Fruit fly (Drosophila melanogaster) whole organism, embryonic: Measurements from ENCODE around the gene Shmt.

Experiments
- Atf6 ChIP-seq: fragments of 200-800 bp; sonication (Bioruptor generic); IDR thresholded peaks from 2 replicates; pipeline ENCODE4 v1.3.6; 2022; ENCODE audit warnings: missing biosample characterization, missing genetic modification characterization
- CG13624 ChIP-seq: fragments of 200-800 bp; sonication (Bioruptor generic); optimal IDR thresholded peaks from 2 replicates; lab custom pipeline; 2016; ENCODE audit warnings: missing biosample characterization, missing genetic modification characterization
- CG14441 ChIP-seq: fragments of 200-800 bp; sonication (Bioruptor generic); IDR thresholded peaks from 2 replicates; pipeline ENCODE4 v1.3.6; 2022; ENCODE audit warnings: missing biosample characterization, missing genetic modification characterization
- CG15269 ChIP-seq: fragments of 200-800 bp; sonication (Bioruptor generic); optimal IDR thresholded peaks from 2 replicates; lab custom pipeline; 2018; ENCODE audit warnings: missing biosample characterization, mild to moderate bottlenecking, missing genetic modification characterization, moderate library complexity
- CG16815 ChIP-seq: fragments of 200-800 bp; sonication (Bioruptor generic); optimal IDR thresholded peaks from 3 replicates; lab custom pipeline; 2017; ENCODE audit warnings: missing biosample characterization, mild to moderate bottlenecking, missing genetic modification characterization
- CG3281 ChIP-seq: fragments of 200-800 bp; sonication (Bioruptor generic); optimal IDR thresholded peaks from 3 replicates; lab custom pipeline; 2017; ENCODE audit warnings: missing biosample characterization, mild to moderate bottlenecking, missing genetic modification characterization
- CG3407 ChIP-seq: fragments of 200-800 bp; sonication (Bioruptor generic); optimal IDR thresholded peaks from 2 replicates; lab custom pipeline; 2018; ENCODE audit warnings: missing biosample characterization, mild to moderate bottlenecking, missing genetic modification characterization
- CG34224 ChIP-seq: fragments of 200-800 bp; sonication (Bioruptor generic); IDR thresholded peaks from 3 replicates; pipeline ENCODE4 v1.3.6; 2022; ENCODE audit warnings: missing biosample characterization, missing genetic modification characterization; ENCODE audit not compliant: partially characterized antibody
- CG3838 ChIP-seq: fragments of 200-800 bp; sonication (Bioruptor generic); optimal IDR thresholded peaks from 3 replicates; lab custom pipeline; 2016; ENCODE audit warnings: missing biosample characterization, missing genetic modification characterization
- CG5245 ChIP-seq: fragments of 200-800 bp; sonication (Bioruptor generic); optimal IDR thresholded peaks from 3 replicates; lab custom pipeline; 2016; ENCODE audit warnings: missing biosample characterization, missing genetic modification characterization
- CG5953 ChIP-seq: fragments of 200-800 bp; sonication (Bioruptor generic); IDR thresholded peaks from 2 replicates; pipeline ENCODE4 v1.3.6; 2022; ENCODE audit warnings: missing biosample characterization, missing genetic modification characterization
- CG6654 ChIP-seq: fragments of 200-800 bp; sonication (Bioruptor generic); optimal IDR thresholded peaks from 2 replicates; lab custom pipeline; 2017; ENCODE audit warnings: missing biosample characterization, mild to moderate bottlenecking, missing genetic modification characterization
- CG6689 ChIP-seq: fragments of 200-800 bp; sonication (Bioruptor generic); IDR thresholded peaks from 2 replicates; pipeline ENCODE4 v1.3.6; 2022; ENCODE audit warnings: missing biosample characterization, missing genetic modification characterization
- CG7839 ChIP-seq: fragments of 200-800 bp; sonication (Bioruptor generic); optimal IDR thresholded peaks from 3 replicates; lab custom pipeline; 2018; ENCODE audit warnings: missing biosample characterization, mild to moderate bottlenecking, missing genetic modification characterization, moderate library complexity
- CG7963 ChIP-seq: fragments of 200-800 bp; sonication (Bioruptor generic); IDR thresholded peaks from 3 replicates; pipeline ENCODE4 v1.3.6; 2022; ENCODE audit warnings: missing biosample characterization, missing genetic modification characterization; ENCODE audit not compliant: partially characterized antibody
- CG8089 ChIP-seq: fragments of 200-800 bp; sonication (Bioruptor generic); optimal IDR thresholded peaks from 3 replicates; lab custom pipeline; 2016; ENCODE audit warnings: missing biosample characterization, missing genetic modification characterization
- CG8359 ChIP-seq: fragments of 200-800 bp; sonication (Bioruptor generic); optimal IDR thresholded peaks from 2 replicates; lab custom pipeline; 2017; ENCODE audit warnings: missing biosample characterization, mild to moderate bottlenecking, missing genetic modification characterization, borderline replicate concordance
- CG8765 ChIP-seq: fragments of 200-800 bp; sonication (Bioruptor generic); IDR thresholded peaks from 2 replicates; pipeline ENCODE4 v1.3.6; 2022; ENCODE audit warnings: missing biosample characterization, missing genetic modification characterization
- CG9876 ChIP-seq: fragments of 200-800 bp; sonication (Bioruptor generic); optimal IDR thresholded peaks from 2 replicates; lab custom pipeline; 2016; ENCODE audit warnings: missing biosample characterization, missing genetic modification characterization
- CG9932 ChIP-seq: fragments of 200-800 bp; sonication (Bioruptor generic); IDR thresholded peaks from 2 replicates; pipeline ENCODE4 v1.3.6; 2022; ENCODE audit warnings: missing biosample characterization, missing genetic modification characterization
- Camta ChIP-seq: fragments of 200-800 bp; sonication (Bioruptor generic); optimal IDR thresholded peaks from 2 replicates; lab custom pipeline; 2016; ENCODE audit warnings: missing biosample characterization, missing genetic modification characterization
- D19A ChIP-seq: fragments of 200-800 bp; optimal IDR thresholded peaks from 3 replicates; lab custom pipeline; 2019; ENCODE audit warnings: missing biosample characterization, mild to moderate bottlenecking, missing genetic modification characterization, moderate library complexity
- Dfd ChIP-seq, 2 experiments: fragments of >200 bp; optimal IDR thresholded peaks; 2 replicates each; lab custom pipeline; 2017; ENCODE audit warnings: missing biosample characterization in 2 of 2, missing genetic modification characterization in 2 of 2
- Dip2 ChIP-seq: fragments of 200-800 bp; sonication (Bioruptor generic); IDR thresholded peaks from 2 replicates; pipeline ENCODE4 v1.3.6; 2022; ENCODE audit warnings: missing biosample characterization, missing genetic modification characterization
- HHEX ChIP-seq: fragments of 200-800 bp; sonication (Bioruptor generic); optimal IDR thresholded peaks from 3 replicates; lab custom pipeline; 2017; ENCODE audit warnings: missing biosample characterization, mild to moderate bottlenecking, missing genetic modification characterization, missing genetic modification reagents
- HLH4C ChIP-seq: fragments of 200-800 bp; sonication (Bioruptor generic); IDR thresholded peaks from 3 replicates; pipeline ENCODE4 v1.3.6; 2022; ENCODE audit warnings: missing biosample characterization, missing genetic modification characterization; ENCODE audit not compliant: partially characterized antibody
- Mrtf ChIP-seq: fragments of 200-800 bp; sonication (Bioruptor generic); IDR thresholded peaks from 3 replicates; pipeline ENCODE4 v1.3.6; 2022; ENCODE audit warnings: missing biosample characterization, missing genetic modification characterization
- Nf-YB ChIP-seq: fragments of 200-800 bp; sonication (Bioruptor generic); optimal IDR thresholded peaks from 3 replicates; lab custom pipeline; 2019; ENCODE audit warnings: missing biosample characterization, mild to moderate bottlenecking, missing genetic modification characterization, moderate library complexity
- Ptx1 ChIP-seq: fragments of 200-800 bp; sonication (Bioruptor generic); IDR thresholded peaks from 2 replicates; pipeline ENCODE4 v1.3.6; 2022; ENCODE audit warnings: missing biosample characterization, missing genetic modification characterization
- Ravus ChIP-seq: fragments of 200-800 bp; sonication (Bioruptor generic); IDR thresholded peaks from 2 replicates; pipeline ENCODE4 v1.3.6; 2022; ENCODE audit warnings: missing biosample characterization, missing genetic modification characterization
- Sry-δ ChIP-seq: fragments of 200-800 bp; sonication (Bioruptor generic); optimal IDR thresholded peaks from 2 replicates; lab custom pipeline; 2016; ENCODE audit warnings: missing biosample characterization, missing genetic modification characterization
- bbx ChIP-seq: fragments of 200-800 bp; sonication (Bioruptor generic); IDR thresholded peaks from 2 replicates; pipeline ENCODE4 v1.3.6; 2022; ENCODE audit warnings: missing biosample characterization, missing genetic modification characterization; ENCODE audit not compliant: partially characterized antibody
- crol ChIP-seq: fragments of 200-800 bp; sonication (Bioruptor generic); IDR thresholded peaks from 2 replicates; pipeline ENCODE4 v1.3.6; 2022; ENCODE audit warnings: missing biosample characterization, missing genetic modification characterization
- en ChIP-seq: fragments of 200-800 bp; sonication (Bioruptor generic); optimal IDR thresholded peaks from 2 replicates; lab custom pipeline; 2016; ENCODE audit warnings: missing biosample characterization, missing genetic modification characterization
- esg ChIP-seq: fragments of 200-800 bp; sonication (Bioruptor generic); conservative IDR thresholded peaks from 2 replicates; pipeline ENCODE4 v1.3.6; 2022; ENCODE audit warnings: missing biosample characterization, missing genetic modification characterization
- ewg ChIP-seq: fragments of 200-800 bp; sonication (Bioruptor generic); optimal IDR thresholded peaks from 3 replicates; lab custom pipeline; 2017; ENCODE audit warnings: mild to moderate bottlenecking, missing biosample characterization, missing genetic modification reagents, missing genetic modification characterization
- gcm ChIP-seq: fragments of 200-800 bp; sonication (Bioruptor generic); optimal IDR thresholded peaks from 2 replicates; lab custom pipeline; 2019; ENCODE audit warnings: missing biosample characterization, mild to moderate bottlenecking, missing genetic modification characterization, moderate library complexity
- grau ChIP-seq: fragments of 200-800 bp; optimal IDR thresholded peaks from 3 replicates; lab custom pipeline; 2019; ENCODE audit warnings: missing biosample characterization, mild to moderate bottlenecking, missing genetic modification characterization, moderate library complexity
- mam ChIP-seq: fragments of 200-800 bp; sonication (Bioruptor generic); optimal IDR thresholded peaks from 3 replicates; lab custom pipeline; 2016; ENCODE audit warnings: missing biosample characterization, missing genetic modification characterization
- nom ChIP-seq: fragments of 200-800 bp; sonication (Bioruptor generic); optimal IDR thresholded peaks from 2 replicates; lab custom pipeline; 2017; ENCODE audit warnings: missing biosample characterization, missing genetic modification characterization, mild to moderate bottlenecking, moderate library complexity, missing genetic modification reagents
- peb ChIP-seq: fragments of 200-800 bp; sonication (Bioruptor generic); IDR thresholded peaks from 2 replicates; pipeline ENCODE4 v1.3.6; 2022; ENCODE audit warnings: missing biosample characterization, missing genetic modification characterization
- pita ChIP-seq: fragments of 200-800 bp; sonication (Bioruptor generic); optimal IDR thresholded peaks from 2 replicates; lab custom pipeline; 2017; ENCODE audit warnings: missing biosample characterization, mild to moderate bottlenecking, missing genetic modification characterization
- pum ChIP-seq: fragments of 200-800 bp; sonication (Bioruptor generic); optimal IDR thresholded peaks from 2 replicates; lab custom pipeline; 2016; ENCODE audit warnings: missing biosample characterization, missing genetic modification characterization
- salm ChIP-seq: fragments of 200-800 bp; sonication (Bioruptor generic); optimal IDR thresholded peaks from 2 replicates; lab custom pipeline; 2018; ENCODE audit warnings: missing biosample characterization, mild to moderate bottlenecking, missing genetic modification characterization
- slp2 ChIP-seq: fragments of 200-800 bp; sonication (Bioruptor generic); optimal IDR thresholded peaks from 2 replicates; lab custom pipeline; 2016; ENCODE audit warnings: missing biosample characterization, missing genetic modification characterization
- sug ChIP-seq: fragments of 200-800 bp; optimal IDR thresholded peaks from 2 replicates; lab custom pipeline; 2019; ENCODE audit warnings: missing biosample characterization, mild to moderate bottlenecking, missing genetic modification characterization, moderate library complexity
- tio ChIP-seq: fragments of 200-800 bp; sonication (Bioruptor generic); optimal IDR thresholded peaks from 2 replicates; lab custom pipeline; 2017; ENCODE audit warnings: missing biosample characterization, missing genetic modification characterization, inconsistent platforms
- vfl ChIP-seq: fragments of 200-800 bp; sonication (Bioruptor generic); optimal IDR thresholded peaks from 2 replicates; lab custom pipeline; 2016; ENCODE audit warnings: missing biosample characterization, missing genetic modification characterization
- wek ChIP-seq: fragments of 200-800 bp; sonication (Bioruptor generic); optimal IDR thresholded peaks from 3 replicates; lab custom pipeline; 2018; ENCODE audit warnings: missing biosample characterization, mild to moderate bottlenecking, missing genetic modification characterization, moderate library complexity
- z ChIP-seq: fragments of 200-800 bp; sonication (Bioruptor generic); IDR thresholded peaks from 3 replicates; pipeline ENCODE4 v1.3.6; 2022; ENCODE audit warnings: missing biosample characterization, missing genetic modification characterization

The Shmt gene

DNA sequence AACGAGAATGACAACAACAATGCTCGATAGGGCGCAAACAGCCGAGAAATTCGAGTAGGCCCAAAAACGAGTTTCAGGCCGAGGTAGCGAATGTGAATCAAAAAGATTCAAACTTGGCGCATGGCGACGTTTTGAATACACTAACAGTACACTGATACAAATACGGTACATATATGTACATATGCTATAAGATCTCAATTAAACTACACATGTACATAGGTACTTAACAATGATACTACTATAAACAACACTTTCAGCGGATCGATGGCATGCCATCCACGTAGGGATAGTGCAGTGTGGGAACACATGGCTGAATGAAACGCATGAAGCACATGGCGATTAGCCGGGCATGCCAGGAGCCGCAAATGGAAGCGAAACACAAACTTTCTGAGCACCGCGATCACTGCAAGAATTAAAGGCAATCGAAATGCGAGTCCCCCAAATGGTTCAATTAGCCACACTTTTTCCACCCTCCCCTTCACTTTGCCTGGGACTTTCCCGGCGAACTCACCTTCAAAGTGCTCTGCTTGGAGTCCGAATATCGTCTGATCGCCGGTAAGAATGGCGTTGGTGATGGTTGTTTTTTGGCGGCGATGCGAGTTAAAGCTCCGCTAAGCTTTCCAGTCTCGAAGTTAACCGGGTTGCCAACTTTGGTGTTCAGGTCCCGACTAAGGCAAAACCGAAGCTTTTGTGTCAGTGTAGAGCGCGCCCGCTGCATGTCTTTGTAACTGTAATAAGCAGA lies 674 bp downstream of the Shmt start (continued):
- TF ChIP-seq nom (GFP tag; lab: Kevin White, UChicago) (peak; percentile 44), z (GFP tag; lab: Robert Waterston, UW) (no peak), bbx (GFP tag; lab: Robert Waterston, UW) (peak; percentile 47; the same call in 1 of the 2 replicates), tio (no peak), CG3407 (GFP tag; lab: Kevin White, UChicago) (no peak), Dfd (GFP tag; optimal IDR thresholded peaks at IDR 0.05; lab: Kevin White, UChicago) (no peak), en (no peak), CG16815 (no peak), Ravus (no peak), CG8089 (GFP tag; lab: Kevin White, UChicago) (peak; percentile 7), CG13624 (GFP tag; lab: Kevin White, UChicago) (no peak), CG6654 (no peak), CG9932 (GFP tag; lab: Robert Waterston, UW) (0 out of 2 replicates have a peak, but pooled peaks have one; percentile 14), CG8359 (GFP tag; lab: Kevin White, UChicago) (no peak), Camta (GFP tag; lab: Kevin White, UChicago) (no peak), D19A (tag; lab: Kevin White, UChicago) (peak; percentile 71), CG7839 (tag; lab: Kevin White, UChicago) (no peak), Ptx1 (GFP tag; lab: Robert Waterston, UW) (no peak; the same call in 1 of the 2 replicates), Mrtf (no peak), HHEX (GFP tag; lab: Kevin White, UChicago) (no peak), gcm (GFP tag; lab: Kevin White, UChicago) (no peak), CG3281 (no peak), CG7963 (GFP tag; lab: Robert Waterston, UW) (no peak), CG5245 (no peak), CG6689 (GFP tag; lab: Robert Waterston, UW) (no peak), salm (tag; lab: Kevin White, UChicago) (no peak), pum (GFP tag; lab: Kevin White, UChicago) (no peak), HLH4C (GFP tag; lab: Robert Waterston, UW) (peak; percentile 15; the same call in 1 of the 3 replicates), CG14441 (GFP tag; lab: Robert Waterston, UW) (no peak), pita (GFP tag; lab: Kevin White, UChicago) (peak; percentile 33), CG9876 (no peak), Sry-δ (GFP tag; lab: Kevin White, UChicago) (peak; percentile 74), vfl (GFP tag; lab: Kevin White, UChicago) (no peak), CG5953 (GFP tag; lab: Robert Waterston, UW) (no peak), CG15269 (no peak), Atf6 (GFP tag; lab: Robert Waterston, UW) (no peak), CG34224 (GFP tag; lab: Robert Waterston, UW) (no peak), grau (tag; lab: Kevin White, UChicago) (no peak), CG3838 (GFP tag; lab: Kevin White, UChicago) (no peak), slp2 (GFP tag; lab: Kevin White, UChicago) (peak; percentile 9), Nf-YB (GFP tag; lab: Kevin White, UChicago) (no peak), wek (GFP tag; lab: Kevin White, UChicago) (peak; percentile 42), mam (no peak), ewg (GFP tag; lab: Kevin White, UChicago) (no peak), esg (GFP tag; lab: Robert Waterston, UW) (no peak), crol (peak; percentile 69), peb (GFP tag; lab: Robert Waterston, UW) (no peak), sug (tag; lab: Kevin White, UChicago) (no peak), CG8765 (GFP tag; lab: Robert Waterston, UW) (no peak), Dip2 (GFP tag; lab: Robert Waterston, UW) (no peak)
